Worm (Caenorhabditis elegans) whole organism, midembryonic: ENCODE data around the gene srj-39.

Source experiments
- T22C8.4 ChIP-seq: fragments of 200-800 bp; sonication (Bioruptor generic); IDR thresholded peaks from 2 replicates; pipeline ENCODE4 v1.3.6; 2022; ENCODE audit warnings: missing genetic modification characterization, missing compliant biosample characterization
- cog-1 ChIP-seq: sonication (generic microtip); optimal IDR thresholded peaks from 2 replicates; lab custom pipeline; 2016; ENCODE audit warnings: missing genetic modification characterization, missing compliant biosample characterization
- flt-1 ChIP-seq: fragments of 200-800 bp; sonication (Bioruptor generic); IDR thresholded peaks from 2 replicates; pipeline ENCODE4 v1.3.6; 2022; ENCODE audit warnings: missing genetic modification characterization, missing compliant biosample characterization
- klf-2 ChIP-seq: fragments of 200-800 bp; sonication (Bioruptor generic); conservative IDR thresholded peaks from 2 replicates; pipeline ENCODE4 v1.3.6; 2022; ENCODE audit warnings: missing genetic modification reagents, missing genetic modification characterization, missing compliant biosample characterization
- med-1 ChIP-seq: sonication (generic microtip); optimal IDR thresholded peaks from 2 replicates; lab custom pipeline; 2017; ENCODE audit warnings: missing genetic modification characterization, mild to moderate bottlenecking, missing compliant biosample characterization, antibody characterized with exemption, missing genetic modification reagents; ENCODE audit not compliant: insufficient read depth
- tab-1 ChIP-seq: fragments of 200-800 bp; sonication (Bioruptor generic); IDR thresholded peaks from 2 replicates; pipeline ENCODE4 v1.3.6; 2022; ENCODE audit warnings: missing genetic modification characterization, missing compliant biosample characterization
- ztf-23 ChIP-seq: fragments of 200-800 bp; sonication (Bioruptor generic); IDR thresholded peaks from 2 replicates; pipeline ENCODE4 v1.3.6; 2022; ENCODE audit warnings: missing genetic modification reagents, missing genetic modification characterization, missing compliant biosample characterization

DNA sequence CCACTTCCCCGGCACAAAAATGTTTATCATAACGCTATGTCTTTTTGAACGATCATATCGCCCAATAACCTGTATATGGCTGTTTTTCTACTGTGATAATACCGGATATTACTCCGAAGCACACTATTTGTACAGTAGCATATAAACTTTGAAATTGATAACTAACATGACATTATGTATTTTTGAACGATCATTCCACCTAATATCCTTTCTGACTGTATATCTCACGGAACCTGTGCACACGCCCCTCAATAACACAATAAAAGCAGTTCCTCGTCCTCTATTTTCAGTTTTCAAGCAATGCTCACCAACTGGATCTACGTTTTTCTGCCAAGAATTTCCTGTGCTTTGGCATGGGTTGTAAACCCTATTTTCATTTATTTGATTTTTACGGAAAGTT lies 2.8 kb upstream of the srj-39 start, which contains the start of gene srj-40:
- no peak for TF ChIP-seq med-1
- TF ChIP-seq tab-1 (GFP tag; lab: Robert Waterston, UW), result no peak
- TF ChIP-seq ztf-23 (GFP tag; lab: Robert Waterston, UW), result no peak
- TF ChIP-seq flt-1, result no peak
- TF ChIP-seq cog-1 (tag; lab: Kevin White, UChicago), result no peak
- no peak for TF ChIP-seq T22C8.4
- no peak for TF ChIP-seq klf-2 (GFP tag; lab: Robert Waterston, UW)
